Worm (Caenorhabditis elegans) whole organism, L3 larva: ENCODE measurements around the gene ZK662.2.

Source experiments
- ZK546.5 ChIP-seq: sonication (generic microtip); optimal IDR thresholded peaks from 2 replicates; lab custom pipeline; 2017; ENCODE audit warnings: missing biosample characterization, missing genetic modification characterization
- ama-1 ChIP-seq: fragments of 150-350 bp; optimal IDR thresholded peaks from 2 replicates; lab custom pipeline; 2018
- ceh-28 ChIP-seq: fragments of 150-350 bp; optimal IDR thresholded peaks from 2 replicates; lab custom pipeline; 2014; ENCODE audit warnings: missing biosample characterization, missing genetic modification reagents, missing genetic modification characterization
- egl-27 ChIP-seq: sonication (generic microtip); optimal IDR thresholded peaks from 4 replicates; lab custom pipeline; 2017; ENCODE audit warnings: missing biosample characterization, missing genetic modification reagents, missing genetic modification characterization
- unc-62 ChIP-seq: fragments of 150-350 bp; sonication (generic microtip); optimal IDR thresholded peaks from 4 replicates; lab custom pipeline; 2014; ENCODE audit warnings: missing biosample characterization, missing genetic modification reagents, missing genetic modification characterization

ce11 chrX:15675622-15676021 lies 20.9 kb upstream of the ZK662.2 start, which contains the start of gene F59D12.2:
- TF ChIP-seq ZK546.5 (tag; lab: Kevin White, UChicago) (no peak), ama-1 (lab: Kevin White, UChicago) (no peak), unc-62 (GFP tag; lab: Kevin White, UChicago) (no peak), ceh-28 (tag; lab: Kevin White, UChicago) (no peak), egl-27 (tag; lab: Kevin White, UChicago) (no peak)
